Worm (Caenorhabditis elegans) whole organism, late embryonic: ENCODE measurements around the gene epg-4.
A peak's percentile ranks its signal among the peaks of the same experiment; 100 is the strongest.

Source experiments
- C38D4.7 ChIP-seq: fragments of 200-800 bp; sonication (Bioruptor generic); optimal IDR thresholded peaks from 2 replicates; lab custom pipeline; 2018; ENCODE audit warnings: mild to moderate bottlenecking, missing genetic modification characterization, moderate library complexity, missing compliant biosample characterization
- T23F11.4 ChIP-seq: fragments of 200-800 bp; sonication (Bioruptor generic); optimal IDR thresholded peaks from 2 replicates; lab custom pipeline; 2018; ENCODE audit warnings: mild to moderate bottlenecking, missing genetic modification characterization, missing compliant biosample characterization
- ahr-1 ChIP-seq: sonication (generic microtip); optimal IDR thresholded peaks from 2 replicates; lab custom pipeline; 2016; ENCODE audit warnings: missing genetic modification characterization, missing compliant biosample characterization
- ceh-14 ChIP-seq: sonication (generic microtip); optimal IDR thresholded peaks from 2 replicates; lab custom pipeline; 2016; ENCODE audit warnings: missing genotype, missing genetic modification characterization, missing compliant biosample characterization
- ceh-18 ChIP-seq: sonication (generic microtip); optimal IDR thresholded peaks from 2 replicates; lab custom pipeline; 2016; ENCODE audit warnings: missing genetic modification characterization, missing compliant biosample characterization
- ceh-19 ChIP-seq: fragments of 200-800 bp; sonication (Bioruptor generic); optimal IDR thresholded peaks from 2 replicates; lab custom pipeline; 2018; ENCODE audit warnings: mild to moderate bottlenecking, missing genetic modification characterization, missing compliant biosample characterization
- ceh-2 ChIP-seq: sonication (generic microtip); optimal IDR thresholded peaks from 2 replicates; lab custom pipeline; 2016; ENCODE audit warnings: missing genotype, missing genetic modification characterization, missing compliant biosample characterization
- ceh-24 ChIP-seq: sonication (generic microtip); optimal IDR thresholded peaks from 2 replicates; lab custom pipeline; 2016; ENCODE audit warnings: mild to moderate bottlenecking, missing genetic modification characterization, missing compliant biosample characterization
- ceh-31 ChIP-seq: sonication (generic microtip); optimal IDR thresholded peaks from 2 replicates; lab custom pipeline; 2016; ENCODE audit warnings: missing genetic modification characterization, missing compliant biosample characterization
- ceh-34 ChIP-seq: sonication (generic microtip); optimal IDR thresholded peaks from 2 replicates; lab custom pipeline; 2016; ENCODE audit warnings: mild to moderate bottlenecking, missing genetic modification characterization, missing compliant biosample characterization
- ceh-45 ChIP-seq: fragments of 200-800 bp; sonication (Bioruptor generic); IDR thresholded peaks from 2 replicates; pipeline ENCODE4 v1.3.6; 2022; ENCODE audit warnings: missing genetic modification reagents, missing genetic modification characterization, missing compliant biosample characterization
- ceh-48 ChIP-seq: sonication (generic microtip); optimal IDR thresholded peaks from 2 replicates; lab custom pipeline; 2016; ENCODE audit warnings: missing genetic modification characterization, inconsistent platforms, missing compliant biosample characterization
- ceh-6 ChIP-seq: fragments of 200-800 bp; sonication (Bioruptor generic); optimal IDR thresholded peaks from 2 replicates; lab custom pipeline; 2018; ENCODE audit warnings: mild to moderate bottlenecking, missing genetic modification characterization, missing compliant biosample characterization
- ceh-9 ChIP-seq: sonication (generic microtip); optimal IDR thresholded peaks from 2 replicates; lab custom pipeline; 2016; ENCODE audit warnings: mild to moderate bottlenecking, missing genetic modification characterization, inconsistent platforms, missing compliant biosample characterization
- che-1 ChIP-seq: sonication (generic microtip); optimal IDR thresholded peaks from 2 replicates; lab custom pipeline; 2016; ENCODE audit warnings: mild to moderate bottlenecking, missing genetic modification characterization, missing compliant biosample characterization
- elt-2 ChIP-seq: sonication (generic microtip); optimal IDR thresholded peaks from 2 replicates; lab custom pipeline; 2016; ENCODE audit warnings: missing genetic modification reagents, missing genetic modification characterization, missing compliant biosample characterization
- ets-4 ChIP-seq: sonication (generic microtip); optimal IDR thresholded peaks from 2 replicates; lab custom pipeline; 2016; ENCODE audit warnings: missing genetic modification characterization, missing compliant biosample characterization
- fkh-10 ChIP-seq: fragments of 150-350 bp; optimal IDR thresholded peaks from 2 replicates; lab custom pipeline; 2014; ENCODE audit warnings: missing biosample characterization, missing genetic modification reagents, missing genetic modification characterization
- fkh-6 ChIP-seq: sonication (generic microtip); optimal IDR thresholded peaks from 2 replicates; lab custom pipeline; 2016; ENCODE audit warnings: missing genetic modification characterization, missing compliant biosample characterization
- gmeb-2 ChIP-seq: sonication (generic microtip); optimal IDR thresholded peaks from 2 replicates; lab custom pipeline; 2016; ENCODE audit warnings: missing genetic modification characterization, inconsistent platforms, missing compliant biosample characterization
- hlh-13 ChIP-seq: fragments of 200-800 bp; sonication (Bioruptor generic); optimal IDR thresholded peaks from 2 replicates; lab custom pipeline; 2018; ENCODE audit warnings: mild to moderate bottlenecking, missing genetic modification characterization, missing compliant biosample characterization
- hlh-15 ChIP-seq: sonication (generic microtip); optimal IDR thresholded peaks from 2 replicates; lab custom pipeline; 2016; ENCODE audit warnings: missing genetic modification characterization, missing compliant biosample characterization
- hlh-30 ChIP-seq: sonication (generic microtip); optimal IDR thresholded peaks from 2 replicates; lab custom pipeline; 2017; ENCODE audit warnings: antibody characterized with exemption, missing genetic modification characterization, missing compliant biosample characterization; ENCODE audit not compliant: insufficient read depth
- mec-3 ChIP-seq: sonication (generic microtip); optimal IDR thresholded peaks from 2 replicates; lab custom pipeline; 2016; ENCODE audit warnings: borderline replicate concordance, missing genetic modification characterization, missing compliant biosample characterization
- nfya-1 ChIP-seq: sonication (generic microtip); optimal IDR thresholded peaks from 2 replicates; lab custom pipeline; 2017; ENCODE audit warnings: missing genetic modification characterization, mild to moderate bottlenecking, missing compliant biosample characterization, antibody characterized with exemption, moderate library complexity
- nhr-11 ChIP-seq: fragments of 150-350 bp; optimal IDR thresholded peaks from 2 replicates; lab custom pipeline; 2014; ENCODE audit warnings: missing biosample characterization, missing genetic modification characterization
- nhr-232 ChIP-seq: sonication (generic microtip); optimal IDR thresholded peaks from 2 replicates; lab custom pipeline; 2016; ENCODE audit warnings: missing genetic modification characterization, missing compliant biosample characterization
- npax-4 ChIP-seq: sonication (generic microtip); optimal IDR thresholded peaks from 2 replicates; lab custom pipeline; 2016; ENCODE audit warnings: missing genetic modification characterization, missing compliant biosample characterization
- odd-2 ChIP-seq: sonication (generic microtip); optimal IDR thresholded peaks from 2 replicates; lab custom pipeline; 2017; ENCODE audit warnings: antibody characterized with exemption, mild to moderate bottlenecking, missing genetic modification characterization, missing compliant biosample characterization
- pag-3 ChIP-seq: sonication (generic microtip); optimal IDR thresholded peaks from 2 replicates; lab custom pipeline; 2016; ENCODE audit warnings: missing compliant biosample characterization, missing genetic modification characterization, borderline replicate concordance
- pha-2 ChIP-seq: sonication (generic microtip); optimal IDR thresholded peaks from 2 replicates; lab custom pipeline; 2017; ENCODE audit warnings: mild to moderate bottlenecking, missing genetic modification characterization, missing compliant biosample characterization
- pqm-1 ChIP-seq: sonication (generic microtip); optimal IDR thresholded peaks from 2 replicates; lab custom pipeline; 2016; ENCODE audit warnings: missing genetic modification characterization, missing compliant biosample characterization
- pros-1 ChIP-seq: fragments of 150-350 bp; optimal IDR thresholded peaks from 2 replicates; lab custom pipeline; 2014; ENCODE audit warnings: missing biosample characterization, missing genetic modification reagents, missing genetic modification characterization
- ref-2 ChIP-seq: sonication (generic microtip); optimal IDR thresholded peaks from 2 replicates; lab custom pipeline; 2016; ENCODE audit warnings: missing genetic modification characterization, missing compliant biosample characterization
- rnt-1 ChIP-seq: sonication (generic microtip); optimal IDR thresholded peaks from 2 replicates; lab custom pipeline; 2016; ENCODE audit warnings: missing genetic modification characterization, missing compliant biosample characterization
- sdc-2 ChIP-seq: sonication (generic microtip); optimal IDR thresholded peaks from 2 replicates; lab custom pipeline; 2016; ENCODE audit warnings: missing genotype, missing genetic modification characterization, missing compliant biosample characterization
- sox-4 ChIP-seq: sonication (generic microtip); optimal IDR thresholded peaks from 2 replicates; lab custom pipeline; 2017; ENCODE audit warnings: mild to moderate bottlenecking, missing genetic modification characterization, inconsistent platforms, missing compliant biosample characterization
- tbx-2 ChIP-seq: sonication (generic microtip); optimal IDR thresholded peaks from 2 replicates; lab custom pipeline; 2016; ENCODE audit warnings: missing genetic modification characterization, missing compliant biosample characterization
- tbx-7 ChIP-seq: sonication (generic microtip); optimal IDR thresholded peaks from 2 replicates; lab custom pipeline; 2016; ENCODE audit warnings: missing genotype, missing genetic modification characterization, missing compliant biosample characterization
- ttx-3 ChIP-seq: sonication (generic microtip); optimal IDR thresholded peaks from 2 replicates; lab custom pipeline; 2016; ENCODE audit warnings: missing genetic modification reagents, missing genetic modification characterization, missing compliant biosample characterization
- unc-3 ChIP-seq, 2 experiments: fragments of 200-800 bp in 1 of 2; sonication (Bioruptor generic) in 1 of 2; sonication (generic microtip) in 1 of 2; conservative IDR thresholded peaks in 1 of 2; optimal IDR thresholded peaks in 1 of 2; 2 replicates each; pipeline versions ENCODE4 v1.3.6 to Lab custom; 2016 to 2022; ENCODE audit warnings: missing compliant biosample characterization in 2 of 2, missing genetic modification characterization in 2 of 2, missing genetic modification reagents in 1 of 2
- unc-42 ChIP-seq: sonication (generic microtip); optimal IDR thresholded peaks from 2 replicates; lab custom pipeline; 2016; ENCODE audit warnings: missing genotype, missing genetic modification characterization, missing compliant biosample characterization
- unc-55 ChIP-seq: sonication (generic microtip); optimal IDR thresholded peaks from 2 replicates; lab custom pipeline; 2017; ENCODE audit warnings: missing biosample characterization, missing genetic modification reagents, missing genetic modification characterization
- unc-86 ChIP-seq: sonication (generic microtip); optimal IDR thresholded peaks from 2 replicates; lab custom pipeline; 2016; ENCODE audit warnings: missing genetic modification characterization, missing compliant biosample characterization
- ztf-16 ChIP-seq: sonication (generic microtip); optimal IDR thresholded peaks from 2 replicates; lab custom pipeline; 2017; ENCODE audit warnings: missing genetic modification characterization, missing compliant biosample characterization

epg-4 gene

DNA sequence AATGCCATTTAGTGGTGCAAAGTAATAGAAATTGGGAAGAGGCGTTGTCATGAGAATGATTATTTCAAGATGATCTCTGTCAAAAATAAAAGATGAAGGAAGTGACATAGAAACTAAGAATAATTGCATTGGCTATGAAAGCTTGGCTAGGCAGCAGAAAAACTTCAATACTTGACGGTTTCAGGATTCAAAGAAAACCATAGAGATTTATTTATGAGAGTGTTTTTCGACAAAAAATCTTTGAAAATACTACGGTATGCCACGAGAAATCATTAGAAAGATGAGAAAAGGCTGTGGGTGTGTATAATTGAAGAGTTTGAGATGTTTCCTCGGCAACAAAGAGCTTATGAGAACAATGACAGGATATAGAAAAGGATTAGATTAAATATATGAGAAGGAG lies 3.5 kb downstream of the epg-4 start, which contains the start of gene F37C12.14:
Gene F37C12.14 (minus strand): TSS at position 101 of the 400 bp plus-strand sequence.
- TF ChIP-seq unc-3 (GFP tag; conservative IDR thresholded peaks at IDR 0.05; lab: Robert Waterston, UW), result no peak
- TF ChIP-seq unc-3 (tag; optimal IDR thresholded peaks at IDR 0.05; lab: Kevin White, UChicago), result no peak
- no peak for TF ChIP-seq ceh-24 (tag; lab: Kevin White, UChicago)
- TF ChIP-seq nhr-11 (tag; lab: Kevin White, UChicago), result no peak
- no peak for TF ChIP-seq sox-4
- no peak for TF ChIP-seq fkh-10 (GFP tag; lab: Kevin White, UChicago)
- no peak for TF ChIP-seq hlh-30 (tag; lab: Kevin White, UChicago)
- TF ChIP-seq pros-1 (tag; lab: Kevin White, UChicago), result no peak
- TF ChIP-seq ceh-19 (GFP tag; lab: Kevin White, UChicago), result no peak
- no peak for TF ChIP-seq gmeb-2

DNA sequence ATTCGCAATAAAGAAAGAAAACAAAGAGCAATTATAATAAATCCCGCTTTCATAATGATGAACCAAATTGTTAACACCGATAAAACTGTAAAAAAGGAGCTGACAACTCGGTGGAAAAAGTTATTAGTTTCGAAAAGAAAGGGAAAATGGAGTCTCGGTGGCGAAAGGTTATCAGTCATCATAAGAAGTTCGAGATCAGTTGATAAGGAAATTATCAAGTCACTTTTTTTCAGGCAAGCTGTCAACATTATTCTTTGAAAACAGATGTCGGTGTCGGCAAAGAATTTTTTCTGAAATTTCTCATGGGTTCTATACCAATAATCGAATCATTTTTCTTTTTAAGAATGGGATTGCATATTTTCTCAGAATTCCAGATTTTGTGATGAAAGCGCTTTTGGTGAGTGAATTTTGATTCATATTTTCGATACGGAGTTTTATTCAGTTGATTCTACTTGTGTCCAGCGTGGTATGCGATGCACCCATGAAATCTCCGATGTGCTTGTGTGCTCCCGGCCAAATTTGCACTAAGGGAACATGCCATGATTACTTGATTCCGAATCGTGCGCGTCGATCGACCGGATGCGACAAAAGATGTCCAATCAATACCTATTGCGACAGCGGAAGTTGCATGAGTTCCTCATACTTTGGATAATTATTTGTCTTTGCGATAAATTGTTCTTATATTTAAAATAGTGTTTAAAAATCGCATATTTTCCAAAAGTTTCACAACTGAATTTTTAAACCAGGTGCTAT lies 6.5 kb downstream of the epg-4 start, which contains the start of the genes F37C12.21 and F37C12.10:
Gene F37C12.21 (plus strand): TSS at position 58 of the 753 bp plus-strand sequence.
Gene F37C12.10 (minus strand): TSS at position 85 of the 753 bp plus-strand sequence.
- TF ChIP-seq ets-4 (no peak), elt-2 (tag; lab: Kevin White, UChicago) (peak; percentile 49), sox-4 (no peak), ahr-1 (tag; lab: Kevin White, UChicago) (no peak)

DNA sequence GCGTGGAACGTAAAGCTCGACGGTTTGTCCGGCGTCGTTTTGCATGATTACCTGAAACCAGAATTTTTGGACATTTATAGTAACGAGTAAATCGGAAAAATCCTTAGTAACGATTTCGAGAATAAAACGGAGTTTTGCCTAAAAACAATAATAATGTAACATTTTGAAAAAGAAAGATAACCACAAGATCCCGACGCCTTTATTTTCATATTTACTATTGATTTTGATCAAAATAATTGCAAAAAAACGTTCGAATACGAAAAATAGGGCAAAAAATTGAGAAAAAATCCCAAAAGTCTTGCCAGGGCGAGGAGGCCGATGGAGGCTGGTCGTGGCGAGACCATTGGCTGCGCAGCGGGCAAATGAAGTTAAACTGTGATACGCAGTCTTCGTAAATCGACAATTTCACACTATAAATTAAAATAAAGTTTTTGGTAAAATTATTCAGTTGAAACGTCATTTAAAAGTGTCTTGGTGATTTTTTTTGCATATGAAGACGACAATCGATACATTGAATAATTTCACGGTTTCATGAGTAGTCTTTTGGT lies 7.7 kb downstream of the epg-4 start, which contains the start of gene rps-21:
Gene rps-21 (minus strand): TSS at position 51 of the 548 bp plus-strand sequence.
- TF ChIP-seq ceh-9, result no peak
- peak; percentile 45 for TF ChIP-seq ceh-18 (tag; lab: Kevin White, UChicago)
- TF ChIP-seq pqm-1, result no peak
- peak; percentile 19 for TF ChIP-seq ceh-48
- no peak for TF ChIP-seq C38D4.7 (GFP tag; lab: Kevin White, UChicago)
- TF ChIP-seq ceh-6 (GFP tag; lab: Kevin White, UChicago), result no peak
- TF ChIP-seq pha-2 (tag; lab: Kevin White, UChicago), result peak; percentile 20
- peak; percentile 47 for TF ChIP-seq ceh-34 (tag; lab: Kevin White, UChicago)
- TF ChIP-seq hlh-13, result no peak
- TF ChIP-seq unc-55 (GFP tag; lab: Kevin White, UChicago), result peak; percentile 32
- no peak for TF ChIP-seq sdc-2 (tag; lab: Kevin White, UChicago)
- TF ChIP-seq tbx-7 (tag; lab: Kevin White, UChicago), result no peak
- TF ChIP-seq fkh-10 (GFP tag; lab: Kevin White, UChicago), result no peak
- peak; percentile 88 for TF ChIP-seq unc-42
- TF ChIP-seq nhr-232 (tag; lab: Kevin White, UChicago), result no peak
- peak; percentile 81 for TF ChIP-seq nfya-1
- TF ChIP-seq ceh-31 (tag; lab: Kevin White, UChicago), result peak; percentile 71
- TF ChIP-seq tbx-2 (tag; lab: Kevin White, UChicago), result peak; percentile 69
- no peak for TF ChIP-seq ceh-45 (GFP tag; lab: Robert Waterston, UW)
- no peak for TF ChIP-seq ztf-16
- TF ChIP-seq hlh-15 (tag; lab: Kevin White, UChicago), result no peak
- peak; percentile 22 for TF ChIP-seq unc-86
- TF ChIP-seq fkh-6, result no peak
- TF ChIP-seq pag-3 (tag; lab: Kevin White, UChicago), result no peak
- no peak for TF ChIP-seq npax-4
- TF ChIP-seq ttx-3 (tag; lab: Kevin White, UChicago), result no peak
- peak; percentile 11 for TF ChIP-seq ref-2 (tag; lab: Kevin White, UChicago)
- no peak for TF ChIP-seq T23F11.4
- peak; percentile 6 for TF ChIP-seq ceh-14 (tag; lab: Kevin White, UChicago)
- peak; percentile 21 for TF ChIP-seq elt-2 (tag; lab: Kevin White, UChicago)
- no peak for TF ChIP-seq che-1
- TF ChIP-seq ceh-2, result no peak
- peak; percentile 19 for TF ChIP-seq rnt-1 (tag; lab: Kevin White, UChicago)
- no peak for TF ChIP-seq mec-3 (tag; lab: Kevin White, UChicago)
- no peak for TF ChIP-seq odd-2
